Fruit fly (Drosophila melanogaster) Kc167 (cell line): Measurements from ENCODE around the gene CG17234.

Experiments used
- Myc ChIP-seq: fragments of >200 bp; optimal IDR thresholded peaks from 2 replicates; lab custom pipeline; 2017; ENCODE audit warnings: missing external identifiers
- Sin3A ChIP-seq: fragments of >200 bp; optimal IDR thresholded peaks from 2 replicates; lab custom pipeline; 2018; ENCODE audit warnings: missing external identifiers
- h ChIP-seq: fragments of >200 bp; optimal IDR thresholded peaks from 3 replicates; lab custom pipeline; 2018; ENCODE audit warnings: missing external identifiers
- insv ChIP-seq: fragments of >200 bp; optimal IDR thresholded peaks from 3 replicates; lab custom pipeline; 2018; ENCODE audit warnings: missing external identifiers
- psq ChIP-seq: fragments of >200 bp; optimal IDR thresholded peaks from 2 replicates; lab custom pipeline; 2017; ENCODE audit warnings: missing external identifiers
- ttk ChIP-seq: sonication (Bioruptor generic); optimal IDR thresholded peaks from 2 replicates; lab custom pipeline; 2017; ENCODE audit warnings: missing external identifiers

Gene CG17234

dm6 chr2L:2252745-2253144 lies at the start of gene CG17234:
Gene CG17234, plus strand, starts transcription at chr2L:2253045.
- TF ChIP-seq insv (lab: Kevin White, UChicago) = no peak
- no peak for TF ChIP-seq h
- TF ChIP-seq ttk (lab: Kevin White, UChicago) = no peak
- TF ChIP-seq psq (lab: Kevin White, UChicago) = no peak
- no peak for TF ChIP-seq Sin3A (lab: Kevin White, UChicago)
- no peak for TF ChIP-seq Myc (lab: Kevin White, UChicago)

DNA sequence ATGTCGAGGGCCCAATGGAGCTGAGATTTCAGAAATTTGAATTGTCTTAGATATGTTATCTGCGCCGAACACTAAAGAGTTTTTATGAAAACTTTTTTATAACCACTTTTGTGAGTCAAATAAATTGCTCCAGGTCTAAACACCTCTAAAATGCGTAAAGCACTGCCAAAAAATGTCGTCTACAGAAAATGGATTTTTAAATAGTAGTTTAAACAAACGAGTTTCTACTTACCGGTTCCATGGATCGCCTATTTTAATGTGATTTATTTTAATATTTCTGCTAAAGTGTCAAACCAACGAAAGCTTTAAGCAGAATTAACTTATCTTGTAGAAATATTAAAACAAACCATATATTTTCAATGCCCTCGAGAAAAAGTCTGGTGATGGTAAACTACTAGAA lies 46.8 kb upstream of the CG17234 start, which contains the start of gene CG31668:
CG31668 (minus strand) TSS at position 101 of the 400 bp plus-strand sequence.
- no peak for TF ChIP-seq insv (lab: Kevin White, UChicago)
- no peak for TF ChIP-seq h
- no peak for TF ChIP-seq ttk (lab: Kevin White, UChicago)
- no peak for TF ChIP-seq Sin3A (lab: Kevin White, UChicago)
- no peak for TF ChIP-seq Myc (lab: Kevin White, UChicago)
- TF ChIP-seq psq (lab: Kevin White, UChicago) = no peak

DNA sequence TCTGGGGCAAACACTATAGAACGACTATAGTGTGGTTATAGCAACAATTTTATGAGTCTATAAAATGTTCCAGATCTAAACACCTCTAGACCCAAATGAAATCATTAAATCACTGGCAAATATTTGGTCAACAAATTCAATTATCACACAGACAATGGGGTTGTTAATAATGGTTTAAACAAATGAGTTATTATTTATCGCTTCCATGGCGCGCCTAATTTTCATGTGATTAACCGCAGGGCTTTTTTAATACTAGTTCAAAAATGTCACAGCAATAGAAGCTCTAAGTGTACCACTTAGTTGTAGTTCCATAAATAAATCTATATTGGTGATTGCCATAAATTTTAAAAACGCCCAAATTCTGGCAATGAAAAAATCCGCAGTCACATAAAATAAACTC lies 43.8 kb upstream of the CG17234 start, which contains the start of gene CG33124:
CG33124 (minus strand) TSS at position 101 of the 400 bp plus-strand sequence.
- TF ChIP-seq h = no peak
- TF ChIP-seq Myc (lab: Kevin White, UChicago) = no peak
- no peak for TF ChIP-seq insv (lab: Kevin White, UChicago)
- TF ChIP-seq ttk (lab: Kevin White, UChicago) = no peak

DNA sequence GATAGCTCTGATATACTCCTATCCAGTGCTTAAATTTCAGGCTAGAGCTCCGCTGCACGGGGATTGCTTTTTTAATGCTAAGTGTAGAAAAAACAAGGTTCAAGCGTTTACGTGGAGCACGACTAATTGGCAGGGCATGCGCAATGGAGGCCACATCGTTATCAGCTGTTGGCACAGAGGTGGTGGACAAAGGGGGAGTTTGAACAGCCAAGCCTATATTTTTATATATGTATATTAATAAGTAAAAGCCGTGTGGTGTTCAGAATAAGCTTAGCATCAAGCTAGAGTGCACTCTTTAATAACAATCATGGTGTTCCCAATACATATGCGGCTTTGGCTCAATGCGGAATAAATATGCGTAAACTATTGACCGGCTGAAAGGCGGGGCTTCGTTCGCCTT lies 40.4 kb upstream of the CG17234 start, which contains the start of gene CG15385:
CG15385 (minus strand) TSS at position 94 of the 400 bp plus-strand sequence.
- TF ChIP-seq insv (lab: Kevin White, UChicago) (no peak), ttk (lab: Kevin White, UChicago) (no peak), Myc (lab: Kevin White, UChicago) (no peak), h (no peak), psq (lab: Kevin White, UChicago) (no peak), Sin3A (lab: Kevin White, UChicago) (no peak)

- no peak for TF ChIP-seq Myc (lab: Kevin White, UChicago)
- no peak for TF ChIP-seq psq (lab: Kevin White, UChicago)
- TF ChIP-seq insv (lab: Kevin White, UChicago) = no peak
- TF ChIP-seq Sin3A (lab: Kevin White, UChicago) = no peak
- TF ChIP-seq h = no peak
- TF ChIP-seq ttk (lab: Kevin White, UChicago) = no peak
Measured at dm6 chr2L:2214004-2214403, 38.8 kb upstream of the CG17234 start, which contains the start of the genes Uch and CG34174. Gene Uch, minus strand, starts transcription at chr2L:2214211. Gene CG34174, plus strand, starts transcription at chr2L:2214266.

dm6 chr2L:2216065-2216464 lies 36.8 kb upstream of the CG17234 start, which contains the start of gene daed:
Gene daed, minus strand, starts transcription at chr2L:2216311.
- TF ChIP-seq ttk (lab: Kevin White, UChicago) (no peak), insv (lab: Kevin White, UChicago) (no peak), psq (lab: Kevin White, UChicago) (no peak), h (no peak), Sin3A (lab: Kevin White, UChicago) (no peak)

DNA sequence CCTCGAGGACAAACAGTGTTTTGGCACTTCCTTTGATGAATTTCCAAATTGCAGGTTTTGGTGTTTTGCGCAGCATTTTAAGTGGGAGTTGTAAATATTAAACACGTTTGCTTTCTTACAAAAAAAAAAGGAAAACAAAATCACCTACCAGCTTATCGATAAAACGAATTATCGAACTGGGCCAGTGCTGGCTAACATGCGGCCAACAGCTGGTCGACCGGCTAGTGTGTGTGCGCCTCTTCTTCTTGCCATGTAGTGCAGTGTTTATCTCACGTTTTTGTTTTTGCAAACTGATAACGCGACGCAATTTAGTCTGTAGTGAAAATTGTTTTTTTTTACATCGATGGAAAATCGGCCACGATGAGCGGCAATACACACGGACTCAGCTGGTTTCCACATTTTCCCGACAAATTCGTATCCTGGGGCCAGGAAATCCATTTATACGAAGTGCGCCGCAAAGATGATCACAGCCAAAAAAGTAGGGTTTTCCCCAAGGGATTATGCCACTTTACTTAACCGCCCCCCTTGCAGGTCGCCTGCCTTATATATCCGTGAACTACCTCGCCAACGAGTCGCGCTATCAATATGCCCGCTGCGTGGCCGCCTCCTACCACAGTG lies 35.7 kb upstream of the CG17234 start, which contains the start of the genes CG15386, CG42371 and mio:
CG15386 (minus strand) TSS at position 180 of the 618 bp plus-strand sequence.
CG42371 (minus strand) TSS at position 180 of the 618 bp plus-strand sequence.
mio (plus strand) TSS at position 224 of the 618 bp plus-strand sequence.
- TF ChIP-seq Sin3A (lab: Kevin White, UChicago) = no peak
- no peak for TF ChIP-seq ttk (lab: Kevin White, UChicago)
- no peak for TF ChIP-seq psq (lab: Kevin White, UChicago)
- TF ChIP-seq h = no peak
- no peak for TF ChIP-seq insv (lab: Kevin White, UChicago)
- no peak for TF ChIP-seq Myc (lab: Kevin White, UChicago)

- TF ChIP-seq h = no peak
- TF ChIP-seq Myc (lab: Kevin White, UChicago) = no peak
- no peak for TF ChIP-seq ttk (lab: Kevin White, UChicago)
- TF ChIP-seq psq (lab: Kevin White, UChicago) = no peak
- no peak for TF ChIP-seq insv (lab: Kevin White, UChicago)
- no peak for TF ChIP-seq Sin3A (lab: Kevin White, UChicago)
Measured at dm6 chr2L:2220573-2221332, 32.1 kb upstream of the CG17234 start, which contains the start of gene papi. Gene papi, plus strand, starts transcription at chr2L:2220748.

- TF ChIP-seq insv (lab: Kevin White, UChicago) = no peak
- no peak for TF ChIP-seq ttk (lab: Kevin White, UChicago)
- no peak for TF ChIP-seq h
- no peak for TF ChIP-seq psq (lab: Kevin White, UChicago)
- no peak for TF ChIP-seq Myc (lab: Kevin White, UChicago)
- no peak for TF ChIP-seq Sin3A (lab: Kevin White, UChicago)
Measured at dm6 chr2L:2221649-2222150, 31.1 kb upstream of the CG17234 start.

DNA sequence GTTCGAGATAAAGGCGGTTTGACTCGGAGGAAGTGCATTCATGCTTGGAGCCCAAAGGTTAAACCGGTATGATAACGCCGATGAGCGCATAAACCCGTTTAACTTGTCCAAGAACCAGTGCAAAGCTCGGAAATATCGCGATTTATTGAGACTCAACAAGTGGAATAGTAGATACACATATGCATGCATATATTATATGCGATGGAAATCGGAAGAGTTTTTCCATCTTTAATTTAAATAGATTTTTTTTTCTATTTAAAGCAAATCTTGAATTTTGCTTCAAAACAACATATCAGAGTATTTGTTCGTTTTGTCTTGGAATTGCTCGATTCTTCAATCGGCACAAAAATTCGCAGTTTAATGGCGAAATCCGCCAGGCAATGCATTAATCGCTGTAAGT lies 30.5 kb upstream of the CG17234 start:
- TF ChIP-seq ttk (lab: Kevin White, UChicago) (no peak), Myc (lab: Kevin White, UChicago) (no peak), insv (lab: Kevin White, UChicago) (no peak), h (no peak), Sin3A (lab: Kevin White, UChicago) (no peak)
